Worm (Caenorhabditis elegans) whole organism, L4/young adult: ENCODE measurements around the gene T25E12.16.

ENCODE experiments used
- W03F9.2 ChIP-seq: fragments of 150-350 bp; optimal IDR thresholded peaks from 2 replicates; lab custom pipeline; 2014; ENCODE audit warnings: missing biosample characterization, missing genetic modification characterization
- dao-5 ChIP-seq: sonication (generic microtip); optimal IDR thresholded peaks from 2 replicates; lab custom pipeline; 2016; ENCODE audit warnings: missing genotype, missing genetic modification characterization, moderate library complexity, missing compliant biosample characterization
- him-1 ChIP-seq: sonication (generic microtip); optimal IDR thresholded peaks from 2 replicates; lab custom pipeline; 2016; ENCODE audit warnings: missing genotype, missing genetic modification reagents, missing genetic modification characterization, missing compliant biosample characterization

T25E12.16 gene

DNA sequence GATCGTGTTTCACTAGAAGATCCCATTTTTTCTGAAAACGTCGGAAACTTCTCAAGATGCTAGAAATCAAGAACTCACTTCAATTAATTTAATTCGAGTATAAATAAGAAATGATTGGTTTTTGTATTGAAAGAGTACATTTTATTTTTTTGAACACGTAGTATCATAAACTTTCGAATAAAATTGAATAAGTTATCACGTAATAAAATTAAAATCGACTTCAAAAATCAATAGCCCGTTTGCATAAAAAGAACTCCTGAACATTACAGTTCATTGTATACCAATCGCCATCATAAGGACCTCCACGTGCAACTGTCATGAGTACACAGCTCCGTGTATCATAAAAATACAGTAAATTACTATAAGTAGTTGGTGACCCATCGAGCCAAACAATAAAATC lies at the start of gene T25E12.16:
Gene T25E12.16 (minus strand): TSS at position 101 of the 400 bp plus-strand sequence.
- TF ChIP-seq dao-5 (tag; lab: Kevin White, UChicago) (no peak), W03F9.2 (tag; lab: Kevin White, UChicago) (no peak), him-1 (tag; lab: Kevin White, UChicago) (no peak)

DNA sequence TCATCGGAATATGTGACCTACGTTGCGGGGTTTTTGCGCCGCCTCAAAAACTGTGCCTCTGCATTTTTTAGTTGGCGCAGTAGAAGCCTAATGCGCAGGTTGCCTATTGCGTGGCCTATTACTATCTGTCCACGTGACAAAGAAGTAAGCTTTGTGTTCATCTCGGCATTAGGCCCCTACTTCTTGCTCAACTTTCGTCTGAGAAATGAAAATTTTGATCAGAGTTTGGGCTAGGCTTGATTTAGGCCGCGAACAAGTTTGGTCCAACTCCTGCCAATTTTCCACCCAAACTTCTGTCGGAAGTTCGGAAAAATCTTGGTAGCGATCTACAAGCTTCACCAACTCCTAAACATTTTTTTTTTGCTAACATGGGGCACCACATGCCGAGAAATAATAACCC lies 48.4 kb upstream of the T25E12.16 start:
- TF ChIP-seq him-1 (tag; lab: Kevin White, UChicago) (no peak), W03F9.2 (tag; lab: Kevin White, UChicago) (no peak), dao-5 (tag; lab: Kevin White, UChicago) (no peak)

DNA sequence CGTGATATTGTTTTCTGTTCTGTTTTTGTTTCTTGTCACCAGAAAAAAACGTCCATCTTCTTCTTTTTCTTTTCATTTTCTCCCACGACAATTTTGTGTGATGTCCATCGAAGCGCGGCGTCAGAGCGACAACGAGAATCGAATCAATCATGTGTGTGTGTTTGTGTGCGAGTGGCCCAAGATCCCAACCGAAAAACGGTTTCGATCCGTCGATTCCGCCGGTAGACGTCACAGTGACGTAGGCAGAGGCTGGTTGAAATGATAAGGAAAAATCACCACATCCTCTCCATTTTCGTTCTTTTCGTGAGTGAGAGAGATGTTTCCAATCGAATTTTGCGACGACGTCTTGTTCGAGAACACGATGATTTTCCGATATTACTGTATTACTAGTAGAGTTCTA lies 47.0 kb upstream of the T25E12.16 start:
- no peak for TF ChIP-seq him-1 (tag; lab: Kevin White, UChicago)
- no peak for TF ChIP-seq W03F9.2 (tag; lab: Kevin White, UChicago)
- no peak for TF ChIP-seq dao-5 (tag; lab: Kevin White, UChicago)

DNA sequence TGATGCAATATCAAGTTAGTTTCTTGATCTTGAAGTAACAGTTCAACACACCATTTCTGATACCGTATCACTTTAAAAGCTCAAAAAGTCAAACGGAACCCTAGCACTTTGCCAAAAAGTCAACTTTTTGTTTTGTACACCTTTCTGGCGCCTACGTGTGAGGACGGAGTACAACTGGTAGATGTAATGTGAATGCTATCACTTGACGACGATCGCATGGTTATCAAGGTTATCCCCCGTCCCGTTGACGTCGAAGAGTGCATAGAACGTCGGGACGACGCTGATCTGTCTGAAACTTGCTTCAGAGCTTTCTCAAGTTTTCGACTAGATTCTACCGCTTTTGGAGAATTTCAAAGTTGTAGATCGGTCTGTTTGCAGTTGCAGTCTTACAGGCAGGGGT lies 46.4 kb upstream of the T25E12.16 start:
- TF ChIP-seq W03F9.2 (tag; lab: Kevin White, UChicago) = no peak

DNA sequence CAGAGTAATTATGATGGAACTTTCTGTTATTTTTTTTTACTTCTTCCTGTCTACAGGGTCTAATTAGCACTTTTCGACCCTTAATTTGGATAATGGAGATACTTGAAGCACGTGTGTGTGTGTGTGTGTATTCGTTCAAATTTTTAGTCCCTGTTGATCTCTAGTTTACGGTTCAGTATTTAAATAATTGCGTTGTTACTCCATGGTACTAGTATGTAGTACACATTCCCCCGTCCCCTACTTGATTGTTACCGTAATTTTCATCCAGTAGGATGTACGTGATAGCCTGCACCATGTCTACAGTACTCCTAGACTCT lies 45.7 kb upstream of the T25E12.16 start:
- no peak for TF ChIP-seq W03F9.2 (tag; lab: Kevin White, UChicago)
- TF ChIP-seq him-1 (tag; lab: Kevin White, UChicago) = no peak
- TF ChIP-seq dao-5 (tag; lab: Kevin White, UChicago) = no peak

DNA sequence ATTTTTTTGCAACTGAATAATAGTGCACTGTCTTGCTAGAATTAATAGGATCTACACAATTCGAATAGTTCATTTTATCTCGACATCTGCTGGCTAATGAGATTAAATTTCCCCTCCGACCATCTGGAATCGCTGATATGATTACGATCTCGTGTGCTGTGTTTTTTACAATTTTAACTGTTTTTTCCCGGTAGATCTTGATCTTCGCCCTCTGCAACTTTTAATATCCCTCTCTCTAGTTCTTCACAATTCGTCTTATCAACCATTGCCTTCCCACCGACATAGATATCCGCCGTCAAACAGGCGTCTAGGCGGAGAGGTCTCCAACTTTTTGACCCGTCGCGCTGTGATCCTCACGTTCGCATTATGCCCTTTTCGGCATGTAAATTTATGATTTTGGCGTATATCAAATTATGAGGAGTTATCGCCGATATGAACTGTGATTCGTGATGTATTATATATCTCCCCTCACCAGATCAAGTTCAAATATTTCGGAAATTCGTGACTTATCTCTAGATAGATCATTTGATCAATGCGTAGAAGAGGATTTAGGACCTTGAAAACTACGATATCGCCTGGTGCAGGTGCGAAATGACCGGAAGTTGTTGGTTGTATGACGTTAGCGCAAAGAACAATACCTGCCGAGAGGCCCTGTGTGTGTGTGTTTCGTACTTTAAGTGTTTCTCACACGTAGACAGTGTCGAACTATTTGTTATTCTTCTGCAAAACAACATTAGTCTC lies 45.1 kb upstream of the T25E12.16 start:
- no peak for TF ChIP-seq W03F9.2 (tag; lab: Kevin White, UChicago)
- no peak for TF ChIP-seq him-1 (tag; lab: Kevin White, UChicago)
- TF ChIP-seq dao-5 (tag; lab: Kevin White, UChicago) = no peak

DNA sequence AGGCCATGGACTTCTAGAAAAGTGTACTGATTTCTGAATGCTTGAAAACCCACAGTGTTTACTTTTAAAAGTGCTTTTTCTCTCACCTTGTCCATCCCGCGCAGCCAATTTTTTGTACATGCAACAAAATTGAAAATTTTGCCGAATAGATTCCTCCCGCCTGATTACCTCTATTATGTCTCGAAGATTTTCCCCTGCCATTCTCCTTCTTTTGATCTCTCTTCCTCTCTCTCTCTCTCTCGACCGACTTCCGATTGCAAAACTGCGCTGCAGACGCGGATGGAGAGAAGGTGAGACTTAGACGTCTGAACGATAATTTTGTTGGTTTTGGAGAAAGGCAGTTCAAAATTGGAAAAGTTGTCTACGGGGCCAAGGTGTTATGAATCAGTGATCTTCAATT lies 40.8 kb upstream of the T25E12.16 start:
- no peak for TF ChIP-seq W03F9.2 (tag; lab: Kevin White, UChicago)
- TF ChIP-seq dao-5 (tag; lab: Kevin White, UChicago) = no peak
- no peak for TF ChIP-seq him-1 (tag; lab: Kevin White, UChicago)

DNA sequence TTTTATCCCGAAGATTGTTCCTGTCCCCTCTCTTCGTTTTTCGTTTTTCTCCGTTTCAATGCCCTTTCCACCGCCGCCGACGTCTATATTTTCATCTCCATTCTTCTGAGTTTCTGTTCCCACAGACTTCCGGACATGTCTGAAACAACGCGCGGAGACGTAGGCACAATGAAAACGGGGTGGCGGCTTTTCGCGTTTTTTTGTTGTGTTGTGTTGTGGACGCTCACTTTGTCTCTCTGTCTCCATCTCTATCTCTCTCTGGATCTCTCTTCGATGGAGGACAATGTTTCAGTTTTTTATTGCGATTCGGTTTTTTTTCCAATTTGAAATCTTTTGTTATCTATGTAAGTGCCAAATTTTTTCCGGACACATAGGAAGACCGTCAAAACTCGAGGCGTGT lies 26.4 kb upstream of the T25E12.16 start:
- TF ChIP-seq W03F9.2 (tag; lab: Kevin White, UChicago) (no peak), dao-5 (tag; lab: Kevin White, UChicago) (no peak), him-1 (tag; lab: Kevin White, UChicago) (no peak)

DNA sequence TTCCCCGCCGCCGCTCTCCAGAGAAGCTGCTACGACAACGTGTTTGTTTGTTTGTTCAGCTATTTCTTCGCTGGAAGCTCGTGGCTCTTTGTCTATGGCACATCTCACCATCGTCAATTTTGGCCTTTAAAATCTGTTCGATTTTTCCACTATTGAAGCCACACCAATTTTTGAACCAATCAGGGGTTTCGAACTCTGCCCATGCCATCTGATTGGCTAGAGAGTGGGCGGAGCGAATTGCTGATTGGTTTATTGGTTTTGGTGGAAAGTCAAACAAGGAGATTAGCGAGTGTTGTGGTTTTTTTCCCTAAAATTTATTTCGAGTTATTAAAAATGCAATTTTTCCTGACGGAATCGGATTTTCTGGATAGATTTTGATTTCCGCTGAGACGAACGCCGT lies 22.6 kb upstream of the T25E12.16 start:
- TF ChIP-seq W03F9.2 (tag; lab: Kevin White, UChicago) = no peak
- no peak for TF ChIP-seq him-1 (tag; lab: Kevin White, UChicago)
- no peak for TF ChIP-seq dao-5 (tag; lab: Kevin White, UChicago)

DNA sequence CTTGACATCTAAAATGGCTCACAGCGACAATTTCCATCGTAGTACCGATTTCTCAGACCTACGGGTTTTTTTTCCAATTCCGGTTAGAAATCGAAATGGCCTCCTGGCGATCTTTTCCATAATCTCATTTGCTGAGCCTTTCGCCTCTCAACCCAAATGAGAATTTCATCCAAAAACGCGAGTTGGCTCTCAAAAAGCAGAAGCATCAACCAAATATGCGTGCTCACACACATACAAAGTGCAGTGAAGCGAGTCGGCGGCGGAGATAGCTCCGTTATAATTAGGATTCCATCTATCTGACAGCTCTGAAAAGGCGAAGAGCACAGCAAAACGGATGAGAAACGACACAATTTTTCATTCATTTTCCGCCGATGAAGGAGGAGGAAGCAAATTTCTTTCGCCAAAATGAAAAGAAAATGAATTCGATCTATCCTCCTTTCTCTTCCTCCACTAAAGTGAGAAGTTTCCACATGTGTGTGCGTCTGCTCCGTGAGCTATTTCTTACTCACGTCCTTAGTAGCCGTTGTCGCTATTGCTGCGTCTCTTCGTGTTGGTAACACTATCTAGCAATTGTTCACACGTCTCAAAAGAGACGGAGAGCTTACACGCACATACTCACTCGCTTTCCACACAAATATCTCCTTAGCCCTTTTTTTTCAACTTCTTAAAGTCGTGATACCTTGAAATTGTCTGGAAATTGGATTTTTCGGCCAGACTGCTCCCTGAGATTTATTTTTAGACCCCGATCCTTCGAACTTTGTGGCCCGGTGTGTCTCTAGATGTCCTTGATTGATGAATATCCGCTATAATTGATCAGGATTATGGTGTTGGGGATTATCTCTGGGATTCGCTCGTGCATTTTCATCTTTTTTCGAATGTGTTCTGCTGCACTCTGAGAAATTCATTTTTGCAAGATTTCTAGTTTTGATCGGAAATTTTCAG lies 18.8 kb upstream of the T25E12.16 start:
- no peak for TF ChIP-seq him-1 (tag; lab: Kevin White, UChicago)
- no peak for TF ChIP-seq W03F9.2 (tag; lab: Kevin White, UChicago)
- TF ChIP-seq dao-5 (tag; lab: Kevin White, UChicago) = no peak

DNA sequence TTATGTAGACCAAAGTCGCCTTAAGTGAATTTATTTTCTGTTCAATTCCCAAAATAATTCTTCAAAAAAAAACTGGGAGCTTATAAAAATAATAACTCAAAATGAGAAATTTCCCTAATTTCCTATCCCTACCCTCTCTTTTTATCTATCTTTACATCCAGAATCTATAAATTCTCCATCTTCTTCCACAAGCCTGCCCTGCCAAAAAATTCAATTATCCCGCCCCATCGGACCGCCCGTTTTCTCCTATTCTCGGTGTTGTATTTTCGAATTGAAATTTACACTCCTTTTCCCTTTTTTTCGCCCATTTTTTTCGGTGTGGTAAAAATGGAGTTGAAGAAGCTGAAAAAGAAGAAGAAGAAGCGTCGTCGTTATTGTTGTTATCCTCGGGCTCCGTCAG lies 15.9 kb upstream of the T25E12.16 start:
- TF ChIP-seq him-1 (tag; lab: Kevin White, UChicago) (no peak), dao-5 (tag; lab: Kevin White, UChicago) (no peak), W03F9.2 (tag; lab: Kevin White, UChicago) (no peak)

DNA sequence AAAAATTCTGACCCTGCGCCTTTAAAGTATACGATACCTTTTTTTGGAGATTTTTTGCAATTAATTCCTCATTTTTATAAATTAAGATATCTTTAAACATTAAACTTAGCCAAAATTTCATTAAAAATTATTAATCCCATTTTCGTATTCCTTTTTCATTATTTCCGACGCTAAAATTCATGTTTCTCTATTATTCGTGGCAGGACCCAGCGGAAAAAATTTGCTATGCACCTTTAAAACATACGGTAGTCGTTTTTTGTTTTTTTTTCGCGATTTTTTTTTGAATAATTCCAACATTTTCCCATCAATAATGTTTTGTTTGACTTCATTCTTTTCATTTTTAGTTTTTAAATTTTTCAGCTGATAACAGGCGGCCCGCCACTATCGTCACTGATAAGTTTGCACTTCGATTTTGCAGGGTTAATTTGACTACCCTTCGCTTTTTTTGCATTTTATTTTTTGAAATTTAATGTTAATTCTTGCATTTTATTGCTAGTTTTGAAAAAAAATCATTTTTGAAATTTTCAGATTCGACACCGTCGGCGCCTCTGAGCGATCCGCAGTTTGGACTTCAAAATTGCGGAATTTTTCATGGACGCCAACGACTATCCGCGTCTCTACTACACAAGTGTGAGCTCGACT lies 13.6 kb upstream of the T25E12.16 start, which contains the start of gene dkf-2:
Gene dkf-2 (plus strand): TSS at position 592 of the 642 bp plus-strand sequence.
- no peak for TF ChIP-seq W03F9.2 (tag; lab: Kevin White, UChicago)
- TF ChIP-seq dao-5 (tag; lab: Kevin White, UChicago) = no peak
- TF ChIP-seq him-1 (tag; lab: Kevin White, UChicago) = no peak
